Fruit fly (Drosophila melanogaster) whole organism, wandering third instar larva: ENCODE measurements around the gene CG6696.

ENCODE experiments used
- Abd-B ChIP-seq: fragments of >200 bp; optimal IDR thresholded peaks from 2 replicates; lab custom pipeline; 2017; ENCODE audit warnings: missing biosample characterization, missing genetic modification characterization
- CG32264 ChIP-seq: fragments of 200-800 bp; sonication (Bioruptor generic); optimal IDR thresholded peaks from 2 replicates; lab custom pipeline; 2016; ENCODE audit warnings: missing biosample characterization, missing genetic modification characterization
- Dfd ChIP-seq: fragments of >200 bp; optimal IDR thresholded peaks from 2 replicates; lab custom pipeline; 2017; ENCODE audit warnings: missing biosample characterization, missing genetic modification characterization
- GATAd ChIP-seq: sonication (Bioruptor generic); optimal IDR thresholded peaks from 2 replicates; lab custom pipeline; 2016; ENCODE audit warnings: missing biosample characterization, missing genetic modification characterization
- HLH106 ChIP-seq: fragments of 200-800 bp; optimal IDR thresholded peaks from 3 replicates; lab custom pipeline; 2019; ENCODE audit warnings: missing biosample characterization, mild to moderate bottlenecking, missing genetic modification characterization, moderate library complexity
- Hnf4 ChIP-seq: fragments of 200-800 bp; sonication (Bioruptor generic); optimal IDR thresholded peaks from 2 replicates; lab custom pipeline; 2016; ENCODE audit warnings: missing biosample characterization, mild to moderate bottlenecking, missing genetic modification characterization
- Hr78 ChIP-seq: fragments of >200 bp; optimal IDR thresholded peaks from 2 replicates; lab custom pipeline; 2017; ENCODE audit warnings: missing biosample characterization, missing genetic modification characterization
- Hr83 ChIP-seq: fragments of 200-300 bp; sonication (Bioruptor generic); optimal IDR thresholded peaks from 2 replicates; lab custom pipeline; 2016; ENCODE audit warnings: missing biosample characterization, mild to moderate bottlenecking, missing genetic modification characterization, moderate library complexity; ENCODE audit not compliant: poor library complexity, severe bottlenecking
- Jra ChIP-seq: sonication (Bioruptor generic); optimal IDR thresholded peaks from 2 replicates; lab custom pipeline; 2016; ENCODE audit warnings: missing biosample characterization, missing genetic modification characterization
- Mio ChIP-seq: sonication (Bioruptor generic); optimal IDR thresholded peaks from 2 replicates; lab custom pipeline; 2016; ENCODE audit warnings: missing biosample characterization, missing genetic modification characterization
- Myc ChIP-seq: fragments of >200 bp; optimal IDR thresholded peaks from 2 replicates; lab custom pipeline; 2017
- N ChIP-seq: fragments of >200 bp; optimal IDR thresholded peaks from 2 replicates; lab custom pipeline; 2018; ENCODE audit warnings: missing biosample characterization, missing external identifiers, missing genetic modification characterization
- Rel ChIP-seq, 2 experiments: fragments of 200-800 bp; sonication (Bioruptor generic) in 1 of 2; optimal IDR thresholded peaks; 2 replicates in 1 of 2; 3 replicates in 1 of 2; lab custom pipeline; 2016 to 2019; ENCODE audit warnings: mild to moderate bottlenecking in 2 of 2, missing biosample characterization in 2 of 2, missing genetic modification characterization in 2 of 2, moderate library complexity in 1 of 2
- Sp1 ChIP-seq: fragments of 200-800 bp; sonication (Bioruptor generic); optimal IDR thresholded peaks from 3 replicates; lab custom pipeline; 2019; ENCODE audit warnings: missing biosample characterization, mild to moderate bottlenecking, missing genetic modification characterization, moderate library complexity
- brk ChIP-seq: fragments of 200-800 bp; sonication (Bioruptor generic); optimal IDR thresholded peaks from 2 replicates; lab custom pipeline; 2016; ENCODE audit warnings: missing biosample characterization, mild to moderate bottlenecking, missing genetic modification characterization
- dl ChIP-seq, 2 experiments: fragments of 175-275, 200-275 bp in 1 of 2; fragments of 200-275 bp in 1 of 2; sonication (Bioruptor generic); optimal IDR thresholded peaks; lab custom pipeline; 2018; ENCODE audit warnings: mild to moderate bottlenecking in 2 of 2, missing biosample characterization in 2 of 2, missing genetic modification characterization in 2 of 2, moderate library complexity in 2 of 2; ENCODE audit not compliant: partially characterized antibody in 2 of 2, insufficient read depth in 1 of 2
- dmrt93B ChIP-seq: fragments of 200-800 bp; sonication (Bioruptor generic); optimal IDR thresholded peaks from 2 replicates; lab custom pipeline; 2018; ENCODE audit warnings: missing biosample characterization, mild to moderate bottlenecking, missing genetic modification characterization
- foxo ChIP-seq, 2 experiments: fragments of 200-800 bp; sonication (Bioruptor generic); optimal IDR thresholded peaks; 2 replicates in 1 of 2; 3 replicates in 1 of 2; lab custom pipeline; 2016 to 2017; ENCODE audit warnings: missing biosample characterization in 2 of 2, missing genetic modification characterization in 2 of 2
- fru ChIP-seq: fragments of 200-800 bp; sonication (Bioruptor generic); optimal IDR thresholded peaks from 3 replicates; lab custom pipeline; 2016; ENCODE audit warnings: missing biosample characterization, mild to moderate bottlenecking, missing genetic modification characterization
- h ChIP-seq: fragments of 200-800 bp; sonication (Bioruptor generic); optimal IDR thresholded peaks from 3 replicates; lab custom pipeline; 2016; ENCODE audit warnings: missing biosample characterization, mild to moderate bottlenecking, missing genetic modification characterization
- jim ChIP-seq: fragments of 175-275, 200-325 bp; sonication (Bioruptor generic); optimal IDR thresholded peaks from 2 replicates; lab custom pipeline; 2016; ENCODE audit warnings: missing biosample characterization, mild to moderate bottlenecking, missing genetic modification characterization
- pan ChIP-seq: fragments of >200 bp; optimal IDR thresholded peaks from 2 replicates; lab custom pipeline; 2017
- psq ChIP-seq: fragments of 200-800 bp; sonication (Bioruptor generic); optimal IDR thresholded peaks from 3 replicates; lab custom pipeline; 2017; ENCODE audit warnings: missing biosample characterization, mild to moderate bottlenecking, missing genetic modification characterization, moderate library complexity
- rgr ChIP-seq: fragments of 200-800 bp; sonication (Bioruptor generic); optimal IDR thresholded peaks from 3 replicates; lab custom pipeline; 2016; ENCODE audit warnings: missing biosample characterization, mild to moderate bottlenecking, missing genetic modification characterization
- sage ChIP-seq: fragments of 200-800 bp; sonication (Bioruptor generic); optimal IDR thresholded peaks from 2 replicates; lab custom pipeline; 2016; ENCODE audit warnings: missing biosample characterization, mild to moderate bottlenecking, missing genetic modification characterization
- sv ChIP-seq: fragments of 200-800 bp; sonication (Bioruptor generic); optimal IDR thresholded peaks from 3 replicates; lab custom pipeline; 2016; ENCODE audit warnings: missing biosample characterization, missing genetic modification characterization
- usp ChIP-seq: fragments of >200 bp; optimal IDR thresholded peaks from 2 replicates; lab custom pipeline; 2017; ENCODE audit warnings: missing biosample characterization, missing genetic modification characterization
- woc ChIP-seq: sonication (Bioruptor generic); optimal IDR thresholded peaks from 2 replicates; lab custom pipeline; 2016; ENCODE audit warnings: missing biosample characterization, mild to moderate bottlenecking, missing genetic modification characterization

Gene CG6696

DNA sequence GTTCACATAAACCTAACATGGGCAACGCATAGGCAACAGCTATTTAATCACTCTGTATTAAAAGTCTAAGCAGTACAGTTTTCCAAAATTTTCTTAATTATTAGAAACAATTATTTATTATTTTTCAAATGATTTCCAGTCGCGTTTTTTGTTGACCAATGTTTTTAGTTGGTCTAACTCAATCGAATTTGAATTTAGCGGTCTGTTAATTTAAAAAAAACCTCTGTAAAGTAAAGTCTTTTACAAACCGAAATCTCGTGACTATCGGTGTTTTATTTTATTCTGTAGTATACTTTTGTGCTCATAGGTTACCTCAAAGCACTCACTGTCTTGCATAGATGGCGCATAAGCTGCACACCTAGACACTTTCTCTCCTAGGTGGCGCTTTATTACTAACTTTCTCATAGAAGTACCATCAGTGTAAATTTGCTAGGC is 26.8 kb downstream of the CG6696 start (continued):
- no peak for TF ChIP-seq woc

DNA sequence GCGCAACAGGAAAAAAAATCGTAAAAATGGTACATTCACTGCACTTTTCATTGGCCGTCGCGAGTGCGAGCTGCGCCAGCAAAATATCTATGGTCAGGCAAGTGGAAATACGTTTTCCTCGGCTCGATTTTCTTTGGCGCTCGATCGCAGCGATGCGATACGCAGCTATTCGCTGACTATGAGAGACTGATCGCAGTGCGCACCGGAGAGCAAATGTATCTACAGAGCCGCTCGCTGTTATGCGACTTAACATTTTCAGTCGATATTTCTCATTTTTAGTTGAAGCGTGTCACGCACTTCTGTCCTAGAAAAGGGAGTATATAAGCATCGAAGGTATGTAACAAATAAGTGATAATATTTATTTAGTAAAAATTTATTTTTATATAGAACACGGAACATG is 27.2 kb downstream of the CG6696 start, which contains the start of gene wgn:
TSS of gene wgn (minus strand) at position 193 of the 400 bp plus-strand sequence.
- TF ChIP-seq Hr83 (GFP tag; lab: Kevin White, UChicago) (peak; percentile 28), psq (GFP tag; lab: Kevin White, UChicago) (no peak)

DNA sequence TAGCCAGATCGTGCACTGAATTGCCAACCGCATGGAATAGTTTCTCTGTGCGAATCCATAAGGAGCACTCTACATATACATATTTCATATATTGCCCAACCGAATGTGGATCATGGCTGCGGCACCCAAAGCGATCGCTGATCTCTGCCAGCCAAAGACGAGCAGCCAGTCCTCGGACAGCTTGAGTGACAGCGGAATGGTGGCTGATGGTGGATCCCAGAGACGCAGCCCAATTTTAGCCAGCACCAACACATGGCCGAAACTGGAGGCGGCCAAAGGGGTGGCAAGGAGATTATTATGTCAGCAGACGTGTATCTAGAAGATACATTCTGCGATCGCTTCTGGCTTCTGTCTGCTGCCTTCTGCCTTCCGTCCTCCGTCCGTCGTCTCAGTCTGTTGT is 31.0 kb downstream of the CG6696 start:
- TF ChIP-seq h (no peak), sage (no peak)

DNA sequence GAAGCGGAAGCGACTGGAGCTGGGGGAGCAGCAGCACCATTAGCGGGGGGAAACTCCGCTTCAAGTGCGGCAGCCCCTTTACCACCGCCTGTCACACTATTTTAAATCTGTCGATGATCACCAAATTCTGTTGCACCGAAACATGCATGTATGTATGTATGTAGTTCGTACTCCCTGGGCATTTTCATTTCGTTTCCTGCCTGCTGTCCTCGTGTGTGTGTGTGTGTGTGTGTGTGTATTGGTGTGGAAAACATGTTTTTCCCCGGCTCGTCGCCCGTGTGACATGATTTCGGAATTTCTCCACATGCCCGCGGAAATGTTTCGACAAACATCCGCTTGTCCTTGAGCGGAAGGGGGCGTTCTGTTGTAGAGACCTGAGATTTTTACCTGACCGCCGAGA is 35.0 kb downstream of the CG6696 start:
- TF ChIP-seq CG32264 (GFP tag; lab: Kevin White, UChicago): no peak
- no peak for TF ChIP-seq Sp1 (GFP tag; lab: Kevin White, UChicago)
- no peak for TF ChIP-seq N (GFP tag; lab: Kevin White, UChicago)
- no peak for TF ChIP-seq Rel (GFP tag; optimal IDR thresholded peaks at IDR 0.05; lab: Kevin White, UChicago)
- no peak for TF ChIP-seq Rel (tag; optimal IDR thresholded peaks at IDR 0.05; lab: Kevin White, UChicago)
- TF ChIP-seq Hr78: no peak
- TF ChIP-seq Jra (GFP tag; lab: Kevin White, UChicago): no peak
- TF ChIP-seq, all 38 proteins: peak for 0

DNA sequence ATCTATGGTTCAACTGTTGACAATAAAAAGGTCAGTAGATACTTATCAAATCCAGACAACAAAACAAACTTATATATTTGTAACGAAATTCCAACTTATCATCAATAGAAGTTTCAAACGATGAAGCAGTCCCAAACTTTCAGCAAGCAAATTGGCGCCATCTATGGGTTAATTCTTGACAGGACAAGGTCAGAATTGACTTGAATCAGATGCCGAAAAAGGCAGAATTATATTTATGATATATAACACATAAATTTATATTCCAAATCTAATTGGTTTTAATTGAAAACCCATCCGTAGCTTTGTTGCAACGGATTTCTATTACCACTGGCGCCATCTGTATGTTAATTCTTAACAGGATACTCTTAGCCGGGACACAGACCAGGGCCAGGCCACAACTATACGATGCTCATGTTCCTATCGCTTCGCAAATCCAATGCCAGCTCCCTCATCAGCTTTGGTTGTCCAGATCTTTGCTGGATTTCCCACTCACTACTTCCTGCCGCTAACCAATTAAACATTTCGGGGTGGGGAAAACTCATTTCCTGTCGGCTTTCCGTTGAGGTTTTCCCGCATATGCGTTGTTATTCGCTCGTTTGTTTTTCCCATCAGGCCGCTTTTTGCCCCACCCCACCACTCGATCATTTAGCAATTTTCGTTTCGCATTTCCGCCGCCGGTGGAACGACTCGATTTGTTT is 40.2 kb downstream of the CG6696 start:
- no peak for TF ChIP-seq Myc
- TF ChIP-seq dmrt93B: no peak
- TF ChIP-seq GATAd (GFP tag; lab: Kevin White, UChicago): no peak
- TF ChIP-seq Rel (GFP tag; optimal IDR thresholded peaks at IDR 0.05; lab: Kevin White, UChicago): no peak
- no peak for TF ChIP-seq Rel (tag; optimal IDR thresholded peaks at IDR 0.05; lab: Kevin White, UChicago)
- TF ChIP-seq Dfd: no peak
- TF ChIP-seq Abd-B (GFP tag; lab: Kevin White, UChicago): no peak
- no peak for TF ChIP-seq HLH106

DNA sequence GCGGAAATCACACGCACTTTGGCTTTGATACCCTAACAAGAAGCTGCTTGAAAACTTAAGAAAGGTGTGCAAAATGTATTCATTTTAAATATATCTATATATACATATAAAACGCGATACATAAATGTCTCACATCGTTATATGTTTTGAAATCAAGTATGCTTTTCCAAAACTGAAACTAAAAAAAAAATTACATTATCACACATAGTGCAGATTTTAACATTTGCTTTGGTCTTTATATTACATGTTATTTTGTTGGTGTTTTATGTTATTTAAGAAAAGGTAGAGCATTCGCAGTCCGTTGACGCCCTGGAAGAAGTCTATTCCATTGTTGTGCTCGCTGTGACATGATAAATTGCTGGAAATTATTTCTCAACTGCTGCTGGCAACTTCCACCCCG is 43.8 kb downstream of the CG6696 start:
- TF ChIP-seq fru (GFP tag; lab: Kevin White, UChicago) (no peak), Jra (GFP tag; lab: Kevin White, UChicago) (no peak), pan (lab: Kevin White, UChicago) (no peak), rgr (GFP tag; lab: Kevin White, UChicago) (no peak), Mio (no peak), brk (GFP tag; lab: Kevin White, UChicago) (no peak), usp (GFP tag; lab: Kevin White, UChicago) (no peak), CG32264 (GFP tag; lab: Kevin White, UChicago) (no peak), woc (no peak), foxo (GFP tag; optimal IDR thresholded peaks at IDR 0.05; lab: Kevin White, UChicago) (no peak), Rel (GFP tag; optimal IDR thresholded peaks at IDR 0.05; lab: Kevin White, UChicago) (no peak), Rel (tag; optimal IDR thresholded peaks at IDR 0.05; lab: Kevin White, UChicago) (no peak)

DNA sequence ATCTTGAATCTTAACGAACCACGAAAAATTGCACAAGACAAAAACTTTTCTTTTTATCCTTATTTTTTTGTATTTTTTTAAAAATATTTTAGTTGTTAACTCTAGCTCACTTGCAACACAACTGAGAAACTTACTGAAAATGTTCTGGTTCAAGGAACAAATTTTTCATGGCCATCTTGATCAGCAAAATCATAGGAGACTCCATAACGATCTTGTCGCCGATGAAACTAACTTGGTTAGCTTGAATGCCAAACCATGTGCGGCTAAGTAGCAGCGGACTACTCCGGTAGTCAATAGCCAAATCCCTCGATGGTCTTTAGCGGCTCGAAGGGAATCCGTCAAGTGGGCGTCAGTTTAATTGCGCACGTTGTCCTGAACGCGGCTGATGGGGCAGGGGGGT is 44.5 kb downstream of the CG6696 start, which contains the start of gene CG15040:
TSS of gene CG15040 (minus strand) at position 101 of the 400 bp plus-strand sequence.
- TF ChIP-seq GATAd (GFP tag; lab: Kevin White, UChicago) (no peak), jim (GFP tag; lab: Kevin White, UChicago) (no peak), Hnf4 (GFP tag; lab: Kevin White, UChicago) (no peak), sv (no peak), usp (GFP tag; lab: Kevin White, UChicago) (no peak), dl (GFP tag; optimal IDR thresholded peaks at IDR 0.05; lab: Kevin White, UChicago; ENCODE audit: insufficient read depth in 1 of 2, partially characterized antibody in 2 of 2) (no peak), Dfd (no peak), Mio (no peak), dmrt93B (no peak), Hr78 (no peak), Rel (GFP tag; optimal IDR thresholded peaks at IDR 0.05; lab: Kevin White, UChicago) (no peak), Rel (tag; optimal IDR thresholded peaks at IDR 0.05; lab: Kevin White, UChicago) (no peak)
